Worm (Caenorhabditis elegans) whole organism, mixed stage, embryonic: ENCODE measurements around the gene srw-16.

Experiments used
- ces-1 ChIP-seq: fragments of 150-350 bp; optimal IDR thresholded peaks from 2 replicates; lab custom pipeline; 2014; ENCODE audit warnings: missing biosample characterization, missing genetic modification reagents, missing genetic modification characterization
- elt-3 ChIP-seq: fragments of 150-350 bp; optimal IDR thresholded peaks from 2 replicates; lab custom pipeline; 2014; ENCODE audit warnings: missing biosample characterization, missing genetic modification characterization
- flh-1 ChIP-seq: fragments of 200-800 bp; sonication (Bioruptor generic); optimal IDR thresholded peaks from 2 replicates; lab custom pipeline; 2018; ENCODE audit warnings: mild to moderate bottlenecking, missing genetic modification characterization, moderate library complexity, missing compliant biosample characterization
- nhr-12 ChIP-seq: fragments of 150-350 bp; optimal IDR thresholded peaks from 2 replicates; lab custom pipeline; 2014; ENCODE audit warnings: missing biosample characterization, missing genetic modification characterization
- nhr-2 ChIP-seq: fragments of 150-350 bp; optimal IDR thresholded peaks from 2 replicates; lab custom pipeline; 2014; ENCODE audit warnings: missing biosample characterization, missing genetic modification characterization
- nhr-76 ChIP-seq: sonication (generic microtip); optimal IDR thresholded peaks from 2 replicates; lab custom pipeline; 2017; ENCODE audit warnings: missing biosample characterization, missing genetic modification characterization
- snpc-4 ChIP-seq: fragments of 150-350 bp; optimal IDR thresholded peaks from 2 replicates; lab custom pipeline; 2014; ENCODE audit warnings: missing biosample characterization, missing genetic modification characterization
- sptf-1 ChIP-seq: sonication (generic microtip); optimal IDR thresholded peaks from 2 replicates; lab custom pipeline; 2017; ENCODE audit warnings: mild to moderate bottlenecking, missing genetic modification characterization, moderate library complexity, missing compliant biosample characterization
- unc-39 ChIP-seq: fragments of 150-350 bp; optimal IDR thresholded peaks from 2 replicates; lab custom pipeline; 2014; ENCODE audit warnings: missing biosample characterization, missing genetic modification characterization
- unc-62 ChIP-seq: fragments of 150-350 bp; optimal IDR thresholded peaks from 2 replicates; lab custom pipeline; 2014; ENCODE audit warnings: missing biosample characterization, missing genetic modification reagents, missing genetic modification characterization

- TF ChIP-seq nhr-2 (tag; lab: Kevin White, UChicago) (no peak), snpc-4 (no peak), ces-1 (GFP tag; lab: Kevin White, UChicago) (no peak), sptf-1 (no peak), flh-1 (GFP tag; lab: Kevin White, UChicago) (no peak), nhr-12 (tag; lab: Kevin White, UChicago) (no peak), unc-62 (GFP tag; lab: Kevin White, UChicago) (no peak), unc-39 (tag; lab: Kevin White, UChicago) (no peak), nhr-76 (no peak), elt-3 (tag; lab: Kevin White, UChicago) (no peak)
Measured at ce11 chrV:15268302-15268701, 6.4 kb downstream of the srw-16 start, which contains the start of gene srw-22.
